Worm (Caenorhabditis elegans) whole organism, mixed stage, embryonic: ENCODE data around the gene srz-61.

Experiments used
- M03D4.4 ChIP-seq: sonication (generic microtip); optimal IDR thresholded peaks from 2 replicates; lab custom pipeline; 2017; ENCODE audit warnings: mild to moderate bottlenecking, missing genetic modification characterization, missing compliant biosample characterization
- ces-1 ChIP-seq: fragments of 150-350 bp; optimal IDR thresholded peaks from 2 replicates; lab custom pipeline; 2014; ENCODE audit warnings: missing biosample characterization, missing genetic modification reagents, missing genetic modification characterization
- elt-1 ChIP-seq: sonication (generic microtip); optimal IDR thresholded peaks from 2 replicates; lab custom pipeline; 2017; ENCODE audit warnings: missing genetic modification characterization, mild to moderate bottlenecking, missing compliant biosample characterization, antibody characterized with exemption, moderate library complexity, borderline replicate concordance; ENCODE audit not compliant: insufficient read depth
- nhr-237 ChIP-seq: fragments of 150-350 bp; optimal IDR thresholded peaks from 2 replicates; lab custom pipeline; 2014; ENCODE audit warnings: missing biosample characterization, missing genetic modification characterization
- nhr-28 ChIP-seq: fragments of 150-350 bp; optimal IDR thresholded peaks from 2 replicates; lab custom pipeline; 2014; ENCODE audit warnings: missing biosample characterization, missing genetic modification characterization
- sptf-1 ChIP-seq: sonication (generic microtip); optimal IDR thresholded peaks from 2 replicates; lab custom pipeline; 2017; ENCODE audit warnings: mild to moderate bottlenecking, missing genetic modification characterization, moderate library complexity, missing compliant biosample characterization
- tbx-8 ChIP-seq: fragments of 200-800 bp; sonication (Bioruptor generic); optimal IDR thresholded peaks from 2 replicates; lab custom pipeline; 2018; ENCODE audit warnings: mild to moderate bottlenecking, missing genetic modification characterization, moderate library complexity, missing compliant biosample characterization

- TF ChIP-seq M03D4.4 (no peak), elt-1 (tag; lab: Kevin White, UChicago) (no peak), ces-1 (GFP tag; lab: Kevin White, UChicago) (no peak), nhr-28 (tag; lab: Kevin White, UChicago) (no peak), nhr-237 (tag; lab: Kevin White, UChicago) (no peak), tbx-8 (GFP tag; lab: Kevin White, UChicago) (no peak), sptf-1 (tag; lab: Kevin White, UChicago) (no peak)
These were observed 3.6 kb downstream of the srz-61 start, which contains the start of gene srz-105 for ce11 chrIV:16324589-16324988.
